Worm (Caenorhabditis elegans): ENCODE data around the gene msrp-4.

DNA sequence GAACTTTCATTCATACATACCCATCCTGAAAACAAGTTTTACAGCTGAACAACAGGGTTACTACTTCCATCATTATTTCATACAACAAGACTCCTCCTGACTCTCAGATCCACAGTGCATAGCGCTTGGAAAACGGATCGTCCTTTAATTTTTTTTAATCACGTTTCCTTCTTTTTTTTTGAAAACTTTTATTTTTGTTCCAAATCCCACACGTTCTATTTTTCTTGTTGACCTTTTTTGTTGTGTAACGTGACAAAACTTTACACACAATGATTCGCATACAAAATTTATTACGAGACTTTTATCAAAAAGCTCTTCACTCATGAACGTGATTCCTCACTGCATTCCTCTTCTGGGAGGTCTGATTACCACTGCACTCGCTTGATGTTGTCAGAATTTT is 17.5 kb upstream of the msrp-4 start, which contains the start of gene clc-33:
- TF ChIP-seq set-16 (GFP tag; IDR thresholded peaks at IDR 0.05) (no peak), nhr-25 (tag; optimal IDR thresholded peaks at IDR 0.05; ENCODE audit: borderline replicate concordance, insufficient read depth) (no peak), daf-12 (tag; optimal IDR thresholded peaks at IDR 0.05) (no peak)
